Fruit fly (Drosophila melanogaster) whole organism, embryonic: ENCODE measurements around the gene Ret.

Experiments used
- Atf-2 ChIP-seq: fragments of 200-800 bp; sonication (Bioruptor generic); optimal IDR thresholded peaks from 2 replicates; lab custom pipeline; 2016; ENCODE audit warnings: missing biosample characterization, missing genetic modification characterization
- C15 ChIP-seq: fragments of 200-800 bp; sonication (Bioruptor generic); IDR thresholded peaks from 3 replicates; pipeline ENCODE4 v1.3.6; 2022; ENCODE audit warnings: missing biosample characterization, missing genetic modification characterization
- CG10274 ChIP-seq: fragments of 200-800 bp; sonication (Bioruptor generic); optimal IDR thresholded peaks from 3 replicates; lab custom pipeline; 2017; ENCODE audit warnings: missing biosample characterization, mild to moderate bottlenecking, missing genetic modification characterization
- CG10959 ChIP-seq: fragments of 200-800 bp; sonication (Bioruptor generic); IDR thresholded peaks from 2 replicates; pipeline ENCODE4 v1.3.6; 2022; ENCODE audit warnings: missing biosample characterization, missing genetic modification characterization
- CG11695 ChIP-seq: fragments of 200-800 bp; sonication (Bioruptor generic); IDR thresholded peaks from 3 replicates; pipeline ENCODE4 v1.3.6; 2022; ENCODE audit warnings: missing biosample characterization, missing genetic modification characterization
- CG12659 ChIP-seq: fragments of 200-800 bp; sonication (Bioruptor generic); optimal IDR thresholded peaks from 3 replicates; lab custom pipeline; 2017; ENCODE audit warnings: mild to moderate bottlenecking, missing biosample characterization, missing genetic modification reagents, missing genetic modification characterization
- CG13123 ChIP-seq: fragments of 200-800 bp; sonication (Bioruptor generic); optimal IDR thresholded peaks from 2 replicates; lab custom pipeline; 2016; ENCODE audit warnings: missing biosample characterization, missing genetic modification characterization
- CG15479 ChIP-seq: fragments of 200-800 bp; sonication (Bioruptor generic); optimal IDR thresholded peaks from 3 replicates; lab custom pipeline; 2019; ENCODE audit warnings: missing biosample characterization, mild to moderate bottlenecking, missing genetic modification characterization, moderate library complexity
- CG15696 ChIP-seq: fragments of 200-800 bp; sonication (Bioruptor generic); optimal IDR thresholded peaks from 2 replicates; lab custom pipeline; 2019; ENCODE audit warnings: missing biosample characterization, mild to moderate bottlenecking, missing genetic modification characterization, moderate library complexity
- CG1603 ChIP-seq: fragments of 200-800 bp; sonication (Bioruptor generic); optimal IDR thresholded peaks from 2 replicates; lab custom pipeline; 2019; ENCODE audit warnings: missing biosample characterization, mild to moderate bottlenecking, missing genetic modification characterization, moderate library complexity
- CG2875 ChIP-seq: fragments of 200-800 bp; sonication (Bioruptor generic); optimal IDR thresholded peaks from 2 replicates; lab custom pipeline; 2017; ENCODE audit warnings: missing biosample characterization, mild to moderate bottlenecking, missing genetic modification characterization, missing genetic modification reagents
- CG30403 ChIP-seq: fragments of 200-800 bp; sonication (Bioruptor generic); optimal IDR thresholded peaks from 3 replicates; lab custom pipeline; 2016; ENCODE audit warnings: missing biosample characterization, missing genetic modification characterization
- CG31388 ChIP-seq: fragments of 200-800 bp; sonication (Bioruptor generic); optimal IDR thresholded peaks from 2 replicates; lab custom pipeline; 2016; ENCODE audit warnings: missing biosample characterization, missing genetic modification characterization
- CG6175 ChIP-seq: fragments of 200-800 bp; sonication (Bioruptor generic); IDR thresholded peaks from 3 replicates; pipeline ENCODE4 v1.3.6; 2022; ENCODE audit warnings: missing biosample characterization, missing genetic modification characterization
- CG9797 ChIP-seq: fragments of 200-800 bp; sonication (Bioruptor generic); optimal IDR thresholded peaks from 3 replicates; lab custom pipeline; 2018; ENCODE audit warnings: missing biosample characterization, mild to moderate bottlenecking, missing genetic modification characterization
- CG9817 ChIP-seq: fragments of 200-800 bp; sonication (Bioruptor generic); optimal IDR thresholded peaks from 2 replicates; lab custom pipeline; 2018; ENCODE audit warnings: missing biosample characterization, mild to moderate bottlenecking, missing genetic modification characterization, moderate library complexity
- Dek ChIP-seq: fragments of 200-800 bp; sonication (Bioruptor generic); optimal IDR thresholded peaks from 3 replicates; lab custom pipeline; 2019; ENCODE audit warnings: missing biosample characterization, mild to moderate bottlenecking, missing genetic modification characterization, moderate library complexity
- HLH4C ChIP-seq: fragments of 200-800 bp; sonication (Bioruptor generic); IDR thresholded peaks from 3 replicates; pipeline ENCODE4 v1.3.6; 2022; ENCODE audit warnings: missing biosample characterization, missing genetic modification characterization; ENCODE audit not compliant: partially characterized antibody
- Hmx ChIP-seq: fragments of 200-800 bp; sonication (Bioruptor generic); optimal IDR thresholded peaks from 2 replicates; lab custom pipeline; 2016; ENCODE audit warnings: missing biosample characterization, missing genetic modification characterization
- Myb ChIP-seq: fragments of 200-800 bp; sonication (Bioruptor generic); optimal IDR thresholded peaks from 2 replicates; lab custom pipeline; 2016; ENCODE audit warnings: missing biosample characterization, missing genetic modification characterization
- NfI ChIP-seq: fragments of 200-800 bp; sonication (Bioruptor generic); optimal IDR thresholded peaks from 3 replicates; lab custom pipeline; 2018; ENCODE audit warnings: missing biosample characterization, mild to moderate bottlenecking, missing genetic modification characterization, moderate library complexity
- Trl ChIP-seq, 3 experiments: fragments of >200 bp in 2 of 3; fragments of 200-800 bp in 1 of 3; sonication (Bioruptor generic) in 1 of 3; optimal IDR thresholded peaks; 2 replicates in 1 of 3; 3 replicates in 2 of 3; lab custom pipeline; 2016 to 2017; ENCODE audit warnings: missing biosample characterization in 1 of 3, missing genetic modification characterization in 1 of 3
- Xbp1 ChIP-seq: fragments of 200-800 bp; sonication (Bioruptor generic); optimal IDR thresholded peaks from 3 replicates; lab custom pipeline; 2016; ENCODE audit warnings: missing biosample characterization, mild to moderate bottlenecking, missing genetic modification characterization
- Xrp1 ChIP-seq: fragments of 200-800 bp; sonication (Bioruptor generic); IDR thresholded peaks from 2 replicates; pipeline ENCODE4 v1.3.6; 2022; ENCODE audit warnings: missing biosample characterization, missing genetic modification characterization
- ato ChIP-seq: fragments of 200-800 bp; sonication (Bioruptor generic); IDR thresholded peaks from 2 replicates; pipeline ENCODE4 v1.3.6; 2022; ENCODE audit warnings: missing biosample characterization, missing genetic modification characterization; ENCODE audit not compliant: partially characterized antibody
- bab2 ChIP-seq: fragments of 200-800 bp; sonication (Bioruptor generic); optimal IDR thresholded peaks from 2 replicates; lab custom pipeline; 2016; ENCODE audit warnings: missing biosample characterization, missing genetic modification characterization
- da ChIP-seq: fragments of 200-800 bp; sonication (Bioruptor generic); optimal IDR thresholded peaks from 2 replicates; lab custom pipeline; 2016; ENCODE audit warnings: missing biosample characterization, missing genetic modification characterization
- fd3F ChIP-seq: fragments of 200-800 bp; sonication (Bioruptor generic); optimal IDR thresholded peaks from 2 replicates; lab custom pipeline; 2018; ENCODE audit warnings: missing biosample characterization, mild to moderate bottlenecking, missing genetic modification characterization, moderate library complexity
- gem ChIP-seq: fragments of 200-800 bp; sonication (Bioruptor generic); optimal IDR thresholded peaks from 2 replicates; lab custom pipeline; 2019; ENCODE audit warnings: missing biosample characterization, mild to moderate bottlenecking, missing genetic modification characterization, moderate library complexity
- grau ChIP-seq: fragments of 200-800 bp; optimal IDR thresholded peaks from 3 replicates; lab custom pipeline; 2019; ENCODE audit warnings: missing biosample characterization, mild to moderate bottlenecking, missing genetic modification characterization, moderate library complexity
- hkb ChIP-seq, 2 experiments: fragments of 200-800 bp in 1 of 2; fragments of >200 bp in 1 of 2; sonication (Bioruptor generic) in 1 of 2; IDR thresholded peaks in 1 of 2; optimal IDR thresholded peaks in 1 of 2; 2 replicates each; pipeline versions ENCODE4 v1.3.6 to Lab custom; 2017 to 2022; ENCODE audit warnings: missing biosample characterization in 1 of 2, missing genetic modification characterization in 1 of 2
- knrl ChIP-seq: fragments of 200-800 bp; sonication (Bioruptor generic); IDR thresholded peaks from 3 replicates; pipeline ENCODE4 v1.3.6; 2022; ENCODE audit warnings: missing biosample characterization, missing genetic modification characterization; ENCODE audit not compliant: partially characterized antibody
- lmd ChIP-seq: fragments of 200-800 bp; sonication (Bioruptor generic); IDR thresholded peaks from 2 replicates; pipeline ENCODE4 v1.3.6; 2022; ENCODE audit warnings: missing biosample characterization, missing genetic modification characterization
- mirr ChIP-seq: fragments of 200-800 bp; sonication (Bioruptor generic); optimal IDR thresholded peaks from 3 replicates; lab custom pipeline; 2018; ENCODE audit warnings: missing biosample characterization, mild to moderate bottlenecking, missing genetic modification characterization
- nom ChIP-seq: fragments of 200-800 bp; sonication (Bioruptor generic); optimal IDR thresholded peaks from 2 replicates; lab custom pipeline; 2017; ENCODE audit warnings: missing biosample characterization, missing genetic modification characterization, mild to moderate bottlenecking, moderate library complexity, missing genetic modification reagents
- oc ChIP-seq: fragments of 200-800 bp; sonication (Bioruptor generic); optimal IDR thresholded peaks from 2 replicates; lab custom pipeline; 2018; ENCODE audit warnings: missing biosample characterization, mild to moderate bottlenecking, missing genetic modification characterization, moderate library complexity
- odd ChIP-seq: fragments of 200-800 bp; sonication (Bioruptor generic); optimal IDR thresholded peaks from 2 replicates; lab custom pipeline; 2017; ENCODE audit warnings: missing biosample characterization, mild to moderate bottlenecking, missing genetic modification characterization
- phol ChIP-seq: fragments of 200-800 bp; sonication (Bioruptor generic); optimal IDR thresholded peaks from 3 replicates; lab custom pipeline; 2018; ENCODE audit warnings: missing biosample characterization, mild to moderate bottlenecking, missing genetic modification characterization, moderate library complexity
- prd ChIP-seq, 3 experiments: fragments of >200 bp in 2 of 3; fragments of 200-800 bp in 1 of 3; sonication (Bioruptor generic) in 1 of 3; optimal IDR thresholded peaks in 2 of 3; IDR thresholded peaks in 1 of 3; 2 replicates in 2 of 3; 3 replicates in 1 of 3; pipeline versions ENCODE4 v1.3.6 to Lab custom; 2017 to 2022; ENCODE audit warnings: missing biosample characterization in 1 of 3, missing genetic modification characterization in 1 of 3
- repo ChIP-seq: fragments of 200-800 bp; sonication (Bioruptor generic); optimal IDR thresholded peaks from 2 replicates; lab custom pipeline; 2016; ENCODE audit warnings: missing biosample characterization, missing genetic modification characterization
- sima ChIP-seq: fragments of 200-800 bp; sonication (Bioruptor generic); optimal IDR thresholded peaks from 2 replicates; lab custom pipeline; 2016; ENCODE audit warnings: missing biosample characterization, missing genetic modification characterization
- sna ChIP-seq: fragments of 200-800 bp; sonication (Bioruptor generic); IDR thresholded peaks from 2 replicates; pipeline ENCODE4 v1.3.6; 2022; ENCODE audit warnings: missing biosample characterization, missing genetic modification characterization; ENCODE audit not compliant: partially characterized antibody
- sob ChIP-seq: fragments of 200-800 bp; sonication (Bioruptor generic); IDR thresholded peaks from 2 replicates; pipeline ENCODE4 v1.3.6; 2022; ENCODE audit warnings: missing biosample characterization, missing genetic modification characterization
- ttk ChIP-seq: fragments of 200-800 bp; sonication (Bioruptor generic); IDR thresholded peaks from 2 replicates; pipeline ENCODE4 v2.1.2; 2022; ENCODE audit warnings: missing biosample characterization, missing genetic modification characterization
- wek ChIP-seq: fragments of 200-800 bp; sonication (Bioruptor generic); optimal IDR thresholded peaks from 3 replicates; lab custom pipeline; 2018; ENCODE audit warnings: missing biosample characterization, mild to moderate bottlenecking, missing genetic modification characterization, moderate library complexity
- wor ChIP-seq: fragments of 200-800 bp; sonication (Bioruptor generic); IDR thresholded peaks from 2 replicates; pipeline ENCODE4 v1.3.6; 2022; ENCODE audit warnings: missing biosample characterization, missing genetic modification characterization
- zen2 ChIP-seq: fragments of 200-800 bp; sonication (Bioruptor generic); IDR thresholded peaks from 3 replicates; pipeline ENCODE4 v1.3.6; 2022; ENCODE audit warnings: missing biosample characterization, missing genetic modification characterization; ENCODE audit not compliant: partially characterized antibody

Gene Ret

dm6 chr2L:21156156-21157040 is 42.2 kb downstream of the Ret start, which contains the start of the genes Mpp6 and E2f2 (continued):
- TF ChIP-seq nom (GFP tag; lab: Kevin White, UChicago), result peak; percentile 11
- no peak for TF ChIP-seq da (GFP tag; lab: Kevin White, UChicago)
- TF ChIP-seq CG10959, result no peak
- peak; percentile 18 for TF ChIP-seq bab2 (GFP tag; lab: Kevin White, UChicago)
- TF ChIP-seq Atf-2 (GFP tag; lab: Kevin White, UChicago), result no peak
- TF ChIP-seq oc (tag; lab: Kevin White, UChicago), result no peak
- no peak for TF ChIP-seq wor (GFP tag; lab: Robert Waterston, UW)
- TF ChIP-seq Dek (tag; lab: Kevin White, UChicago), result no peak
- no peak for TF ChIP-seq CG15479 (GFP tag; lab: Kevin White, UChicago)
- no peak for TF ChIP-seq odd
- TF ChIP-seq lmd (GFP tag; lab: Robert Waterston, UW), result peak; percentile 52; the same call in 1 of the 2 replicates
- peak; percentile 58 for TF ChIP-seq Xrp1
- TF ChIP-seq gem (tag; lab: Kevin White, UChicago), result no peak
- no peak for TF ChIP-seq CG11695 (GFP tag; lab: Robert Waterston, UW)
- TF ChIP-seq C15, result no peak
- no peak for TF ChIP-seq mirr
- no peak for TF ChIP-seq ttk (GFP tag; lab: Robert Waterston, UW)
- peak; percentile 86 for TF ChIP-seq sob
- no peak for TF ChIP-seq Trl (optimal IDR thresholded peaks at IDR 0.05; lab: Kevin White, UChicago)
- TF ChIP-seq Trl (GFP tag; optimal IDR thresholded peaks at IDR 0.05; lab: Kevin White, UChicago), result no peak
- peak; percentile 57 for TF ChIP-seq NfI (GFP tag; lab: Kevin White, UChicago)
- peak; percentile 82 for TF ChIP-seq ato (GFP tag; lab: Robert Waterston, UW)
- TF ChIP-seq CG1603, result peak; percentile 60
- no peak for TF ChIP-seq CG13123 (GFP tag; lab: Kevin White, UChicago)
- peak; percentile 51 for TF ChIP-seq CG30403
- no peak for TF ChIP-seq repo
- TF ChIP-seq sna, result peak; percentile 63
- TF ChIP-seq prd (optimal IDR thresholded peaks at IDR 0.05; lab: Kevin White, UChicago), result no peak
- peak; percentile 54 for TF ChIP-seq prd (GFP tag; IDR thresholded peaks at IDR 0.05; lab: Robert Waterston, UW)
- peak; percentile 64 for TF ChIP-seq CG12659 (GFP tag; lab: Kevin White, UChicago)
- TF ChIP-seq Xbp1 (GFP tag; lab: Kevin White, UChicago), result peak; percentile 22
- no peak for TF ChIP-seq CG9797
- no peak for TF ChIP-seq CG2875
- peak; percentile 92 for TF ChIP-seq phol (tag; lab: Kevin White, UChicago)
- TF ChIP-seq CG9817 (tag; lab: Kevin White, UChicago), result peak; percentile 21
- TF ChIP-seq grau (tag; lab: Kevin White, UChicago), result peak; percentile 24
- no peak for TF ChIP-seq hkb (optimal IDR thresholded peaks at IDR 0.05; lab: Kevin White, UChicago)
- TF ChIP-seq hkb (GFP tag; IDR thresholded peaks at IDR 0.05; lab: Robert Waterston, UW), result no peak
- TF ChIP-seq CG10274 (GFP tag; lab: Kevin White, UChicago), result no peak
- TF ChIP-seq CG6175 (GFP tag; lab: Robert Waterston, UW), result no peak
- TF ChIP-seq knrl, result peak; percentile 84
- no peak for TF ChIP-seq fd3F
- TF ChIP-seq sima (GFP tag; lab: Kevin White, UChicago), result no peak
- no peak for TF ChIP-seq CG31388 (GFP tag; lab: Kevin White, UChicago)
- TF ChIP-seq HLH4C (GFP tag; lab: Robert Waterston, UW), result peak; percentile 77
- TF ChIP-seq CG15696, result no peak
- peak; percentile 83 for TF ChIP-seq zen2 (GFP tag; lab: Robert Waterston, UW)
- no peak for TF ChIP-seq wek
- peak; percentile 33 for TF ChIP-seq Myb (GFP tag; lab: Kevin White, UChicago)
- no peak for TF ChIP-seq Hmx
